Worm (Caenorhabditis elegans) whole organism, L4 larva: ENCODE results near the gene wsp-1.

ENCODE experiments used
- F37D6.2 ChIP-seq: sonication (generic microtip); optimal IDR thresholded peaks from 2 replicates; lab custom pipeline; 2016; ENCODE audit warnings: mild to moderate bottlenecking, missing genetic modification characterization, missing compliant biosample characterization
- F44E2.7 ChIP-seq: fragments of 200-800 bp; sonication (Bioruptor generic); IDR thresholded peaks from 2 replicates; pipeline ENCODE4 v2.1.2; 2022; ENCODE audit warnings: missing genetic modification characterization, missing compliant biosample characterization
- Y5F2A.4 ChIP-seq: fragments of 200-800 bp; sonication (Bioruptor generic); optimal IDR thresholded peaks from 2 replicates; lab custom pipeline; 2018; ENCODE audit warnings: mild to moderate bottlenecking, missing genetic modification characterization, missing compliant biosample characterization
- ZK546.5 ChIP-seq, 2 experiments: sonication (generic microtip); optimal IDR thresholded peaks; 2 replicates each; lab custom pipeline; 2017; ENCODE audit warnings: missing biosample characterization in 2 of 2, missing genetic modification characterization in 2 of 2
- ama-1 ChIP-seq: fragments of 150-350 bp; optimal IDR thresholded peaks from 2 replicates; lab custom pipeline; 2014; ENCODE audit warnings: inconsistent platforms, mixed read lengths
- attf-4 ChIP-seq: sonication (generic microtip); optimal IDR thresholded peaks from 3 replicates; lab custom pipeline; 2017; ENCODE audit warnings: missing biosample characterization, missing genetic modification characterization
- ceh-28 ChIP-seq: fragments of 150-350 bp; optimal IDR thresholded peaks from 2 replicates; lab custom pipeline; 2014; ENCODE audit warnings: missing biosample characterization, missing genetic modification reagents, missing genetic modification characterization
- ceh-32 ChIP-seq: sonication (generic microtip); optimal IDR thresholded peaks from 2 replicates; lab custom pipeline; 2016; ENCODE audit warnings: mild to moderate bottlenecking, missing genetic modification characterization, missing compliant biosample characterization; ENCODE audit not compliant: poor library complexity
- ceh-44 ChIP-seq: fragments of 200-800 bp; sonication (Bioruptor generic); IDR thresholded peaks from 2 replicates; pipeline ENCODE4 v1.3.6; 2022; ENCODE audit warnings: missing genetic modification reagents, missing genetic modification characterization, missing compliant biosample characterization
- ceh-82 ChIP-seq: sonication (generic microtip); optimal IDR thresholded peaks from 2 replicates; lab custom pipeline; 2017; ENCODE audit warnings: missing biosample characterization, missing genetic modification characterization
- ces-1 ChIP-seq: fragments of 150-350 bp; sonication (generic microtip); optimal IDR thresholded peaks from 4 replicates; lab custom pipeline; 2014; ENCODE audit warnings: missing biosample characterization, missing genetic modification reagents, missing genetic modification characterization
- ctbp-1 ChIP-seq: fragments of 200-800 bp; sonication (Bioruptor generic); IDR thresholded peaks from 2 replicates; pipeline ENCODE4 v1.3.6; 2022; ENCODE audit warnings: missing genetic modification reagents, missing genetic modification characterization, missing compliant biosample characterization
- daf-12 ChIP-seq: fragments of 150-350 bp; optimal IDR thresholded peaks from 2 replicates; lab custom pipeline; 2014; ENCODE audit warnings: missing biosample characterization, missing genetic modification reagents, missing genetic modification characterization
- daf-16 ChIP-seq, 3 experiments: sonication (generic microtip); optimal IDR thresholded peaks; 2 replicates each; lab custom pipeline; 2016 to 2017; ENCODE audit warnings: missing genetic modification characterization in 3 of 3, missing genetic modification reagents in 3 of 3, mild to moderate bottlenecking in 2 of 3, missing compliant biosample characterization in 2 of 3, missing biosample characterization in 1 of 3, moderate library complexity in 1 of 3
- dmd-6 ChIP-seq: fragments of 200-800 bp; sonication (Bioruptor generic); IDR thresholded peaks from 2 replicates; pipeline ENCODE4 v1.3.6; 2022; ENCODE audit warnings: missing genetic modification reagents, missing genetic modification characterization, missing compliant biosample characterization
- dmd-8 ChIP-seq: fragments of 200-800 bp; sonication (Bioruptor generic); IDR thresholded peaks from 2 replicates; pipeline ENCODE4 v1.3.6; 2022; ENCODE audit warnings: missing genetic modification characterization, missing compliant biosample characterization
- dve-1 ChIP-seq: sonication (generic microtip); optimal IDR thresholded peaks from 2 replicates; lab custom pipeline; 2017; ENCODE audit warnings: antibody characterized with exemption, mild to moderate bottlenecking, missing genetic modification characterization, missing compliant biosample characterization; ENCODE audit not compliant: insufficient read depth
- hlh-11 ChIP-seq: fragments of 200-800 bp; sonication (Bioruptor generic); optimal IDR thresholded peaks from 2 replicates; lab custom pipeline; 2018; ENCODE audit warnings: mild to moderate bottlenecking, missing genetic modification characterization, missing compliant biosample characterization
- lin-1 ChIP-seq: fragments of 200-800 bp; sonication (Bioruptor generic); IDR thresholded peaks from 2 replicates; pipeline ENCODE4 v1.3.6; 2022; ENCODE audit warnings: missing genetic modification reagents, missing genetic modification characterization, missing compliant biosample characterization
- lin-38 ChIP-seq: fragments of 200-800 bp; sonication (Bioruptor generic); IDR thresholded peaks from 2 replicates; pipeline ENCODE4 v1.3.6; 2022; ENCODE audit warnings: missing genetic modification reagents, missing genetic modification characterization, missing compliant biosample characterization
- lin-39 ChIP-seq: fragments of 150-350 bp; optimal IDR thresholded peaks from 2 replicates; lab custom pipeline; 2014; ENCODE audit warnings: missing biosample characterization, missing genetic modification reagents, missing genetic modification characterization
- lir-3 ChIP-seq: sonication (generic microtip); optimal IDR thresholded peaks from 2 replicates; lab custom pipeline; 2016; ENCODE audit warnings: mild to moderate bottlenecking, missing genetic modification characterization, missing compliant biosample characterization
- mdl-1 ChIP-seq, 2 experiments: fragments of 150-350 bp in 1 of 2; sonication (generic microtip) in 1 of 2; optimal IDR thresholded peaks; 2 replicates each; lab custom pipeline; 2014 to 2017; ENCODE audit warnings: missing biosample characterization in 2 of 2, missing genetic modification characterization in 2 of 2
- mxl-3 ChIP-seq: fragments of 200-800 bp; sonication (Bioruptor generic); optimal IDR thresholded peaks from 2 replicates; lab custom pipeline; 2018; ENCODE audit warnings: mild to moderate bottlenecking, missing genetic modification characterization, missing compliant biosample characterization
- nhr-10 ChIP-seq: fragments of 150-350 bp; optimal IDR thresholded peaks from 2 replicates; lab custom pipeline; 2014; ENCODE audit warnings: missing biosample characterization, missing genetic modification characterization
- nhr-11 ChIP-seq: fragments of 150-350 bp; optimal IDR thresholded peaks from 2 replicates; lab custom pipeline; 2014; ENCODE audit warnings: missing biosample characterization, missing genetic modification characterization
- nhr-111 ChIP-seq: fragments of 200-800 bp; sonication (Bioruptor generic); optimal IDR thresholded peaks from 2 replicates; lab custom pipeline; 2018; ENCODE audit warnings: mild to moderate bottlenecking, missing genetic modification characterization, missing compliant biosample characterization
- nhr-25 ChIP-seq: sonication (generic microtip); optimal IDR thresholded peaks from 2 replicates; lab custom pipeline; 2017; ENCODE audit warnings: missing genetic modification characterization, mild to moderate bottlenecking, missing compliant biosample characterization, antibody characterized with exemption, moderate library complexity, borderline replicate concordance; ENCODE audit not compliant: insufficient read depth
- nhr-28 ChIP-seq: fragments of 150-350 bp; optimal IDR thresholded peaks from 2 replicates; lab custom pipeline; 2014; ENCODE audit warnings: missing biosample characterization, missing genetic modification characterization
- nhr-42 ChIP-seq: fragments of 200-800 bp; sonication (Bioruptor generic); IDR thresholded peaks from 2 replicates; pipeline ENCODE4 v1.3.6; 2022; ENCODE audit warnings: missing genetic modification characterization, missing compliant biosample characterization
- nhr-48 ChIP-seq: sonication (generic microtip); optimal IDR thresholded peaks from 2 replicates; lab custom pipeline; 2016; ENCODE audit warnings: mild to moderate bottlenecking, missing genetic modification characterization, missing compliant biosample characterization
- nhr-77 ChIP-seq: fragments of 150-350 bp; optimal IDR thresholded peaks from 2 replicates; lab custom pipeline; 2014; ENCODE audit warnings: missing biosample characterization, missing genetic modification characterization
- php-3 ChIP-seq: fragments of 200-800 bp; sonication (Bioruptor generic); IDR thresholded peaks from 2 replicates; pipeline ENCODE4 v1.3.6; 2022; ENCODE audit warnings: missing genetic modification reagents, missing genetic modification characterization, missing compliant biosample characterization
- pqm-1 ChIP-seq: sonication (generic microtip); optimal IDR thresholded peaks from 2 replicates; lab custom pipeline; 2017; ENCODE audit warnings: missing biosample characterization, missing genetic modification characterization
- saeg-2 ChIP-seq: fragments of 200-800 bp; sonication (Bioruptor generic); IDR thresholded peaks from 2 replicates; pipeline ENCODE4 v1.3.6; 2022; ENCODE audit warnings: missing genetic modification reagents, missing genetic modification characterization, missing compliant biosample characterization
- snpc-4 ChIP-seq: fragments of 150-350 bp; optimal IDR thresholded peaks from 2 replicates; lab custom pipeline; 2014; ENCODE audit warnings: missing biosample characterization, missing genetic modification characterization
- spr-1 ChIP-seq: sonication (generic microtip); optimal IDR thresholded peaks from 2 replicates; lab custom pipeline; 2016; ENCODE audit warnings: mild to moderate bottlenecking, missing genetic modification characterization, missing compliant biosample characterization
- tag-97 ChIP-seq: fragments of 200-800 bp; sonication (Bioruptor generic); IDR thresholded peaks from 2 replicates; pipeline ENCODE4 v1.3.6; 2022; ENCODE audit warnings: missing genetic modification characterization, missing compliant biosample characterization
- unc-62 ChIP-seq, 3 experiments: fragments of 150-350 bp in 1 of 3; sonication (generic microtip); optimal IDR thresholded peaks in 2 of 3; peaks in 1 of 3; 1 replicate in 1 of 3; 2 replicates in 2 of 3; lab custom pipeline; 2014 to 2017; ENCODE audit warnings: missing biosample characterization in 3 of 3, missing genetic modification characterization in 3 of 3, missing genetic modification reagents in 3 of 3, missing genotype in 1 of 3
- vab-7 ChIP-seq: fragments of 200-800 bp; sonication (Bioruptor generic); IDR thresholded peaks from 2 replicates; pipeline ENCODE4 v1.3.6; 2022; ENCODE audit warnings: missing genetic modification reagents, missing genetic modification characterization, missing compliant biosample characterization
- zag-1 ChIP-seq: fragments of 150-350 bp; optimal IDR thresholded peaks from 2 replicates; lab custom pipeline; 2014; ENCODE audit warnings: missing biosample characterization, missing genetic modification characterization
- zfp-3 ChIP-seq: fragments of 200-800 bp; sonication (Bioruptor generic); conservative IDR thresholded peaks from 2 replicates; pipeline ENCODE4 v1.3.6; 2022; ENCODE audit warnings: missing genetic modification reagents, missing genetic modification characterization, missing compliant biosample characterization
- zip-11 ChIP-seq: fragments of 200-800 bp; sonication (Bioruptor generic); IDR thresholded peaks from 2 replicates; pipeline ENCODE4 v1.3.6; 2022; ENCODE audit warnings: missing genetic modification characterization, missing compliant biosample characterization
- ztf-11 ChIP-seq: fragments of 150-350 bp; optimal IDR thresholded peaks from 2 replicates; lab custom pipeline; 2014; ENCODE audit warnings: missing biosample characterization, missing genetic modification characterization

Gene wsp-1

DNA sequence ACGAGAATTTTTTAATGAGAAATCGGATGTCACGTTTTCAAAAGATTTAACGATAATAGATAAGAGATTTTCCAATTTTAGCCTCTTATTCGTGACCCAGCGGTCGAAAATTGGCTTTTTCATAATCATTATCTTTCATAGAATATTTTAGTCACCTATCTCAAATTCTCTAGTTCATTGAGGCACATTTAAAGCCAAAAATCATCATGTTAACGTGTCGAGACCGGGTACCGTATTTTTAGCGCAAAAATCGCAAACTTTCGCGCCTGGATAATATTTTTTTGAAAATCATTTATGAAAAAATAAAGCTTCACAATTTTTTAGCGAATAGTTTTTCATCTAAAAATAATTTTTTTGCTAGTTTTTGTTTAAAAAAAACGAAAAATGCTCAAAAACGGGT, 32.8 kb downstream of the wsp-1 start, which contains the start of gene B0218.7:
Gene B0218.7, minus strand, starts transcription at position 101 of the 400 bp plus-strand sequence.
- TF ChIP-seq nhr-11 (tag; lab: Kevin White, UChicago) (no peak), mdl-1 (tag; optimal IDR thresholded peaks at IDR 0.05; lab: Kevin White, UChicago) (no peak), ztf-11 (no peak), ceh-82 (tag; lab: Kevin White, UChicago) (no peak), nhr-25 (no peak), zfp-3 (no peak), pqm-1 (tag; lab: Kevin White, UChicago) (no peak), nhr-10 (tag; lab: Kevin White, UChicago) (no peak), daf-16 (GFP tag; optimal IDR thresholded peaks at IDR 0.05; lab: Kevin White, UChicago) (no peak), daf-16 (tag; optimal IDR thresholded peaks at IDR 0.05; lab: Kevin White, UChicago) (no peak), zip-11 (GFP tag; lab: Robert Waterston, UW) (no peak), dmd-8 (GFP tag; lab: Robert Waterston, UW) (no peak), daf-12 (tag; lab: Kevin White, UChicago) (no peak), ama-1 (lab: Kevin White, UChicago) (no peak), ceh-44 (GFP tag; lab: Robert Waterston, UW) (no peak), vab-7 (GFP tag; lab: Robert Waterston, UW) (no peak)
- TF ChIP-seq, all 104 proteins: peak for 0

DNA sequence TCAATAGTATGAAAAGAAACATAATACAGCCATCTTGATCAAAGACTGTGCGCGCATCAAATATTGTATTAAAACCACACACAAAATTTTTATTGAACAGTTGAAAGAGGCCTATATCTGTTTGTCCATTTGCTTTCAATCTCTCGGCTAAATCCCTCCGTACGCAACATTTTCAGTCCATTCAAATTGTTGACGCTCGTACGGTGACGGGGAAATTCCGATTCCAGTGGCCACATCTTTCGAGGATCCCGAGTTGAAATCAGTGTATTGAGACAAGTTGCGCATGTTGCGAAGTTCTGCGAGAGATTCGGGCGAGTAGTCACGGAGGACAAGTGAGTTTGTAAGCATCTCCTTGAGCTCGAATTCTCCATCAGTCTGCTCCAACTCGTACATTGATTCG, 34.2 kb downstream of the wsp-1 start:
- TF ChIP-seq snpc-4 (no peak), unc-62 (GFP tag; optimal IDR thresholded peaks at IDR 0.05 in 1 of 2; lab: Kevin White, UChicago) (peak in 1 of 2 experiments; percentile 94), unc-62 (tag; optimal IDR thresholded peaks at IDR 0.05; lab: Kevin White, UChicago) (no peak)

DNA sequence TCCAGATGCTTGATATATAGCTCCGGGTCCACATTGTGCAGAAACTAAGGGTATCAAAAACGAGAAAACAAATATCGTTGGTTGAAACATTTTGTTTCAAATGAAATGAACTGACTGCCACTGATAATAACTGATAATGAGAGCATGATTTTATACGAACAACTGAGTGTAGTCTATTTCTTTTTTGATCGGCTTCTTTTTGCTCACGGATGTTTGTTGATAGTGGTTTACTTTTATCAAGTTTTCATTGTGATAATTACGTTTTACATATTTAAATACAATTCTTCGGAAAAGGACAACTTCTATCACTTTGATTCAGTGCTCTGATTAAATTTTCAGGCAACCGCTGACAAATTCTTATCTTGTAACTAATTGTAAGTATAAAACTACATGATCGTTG, 35.1 kb downstream of the wsp-1 start, which contains the start of gene clec-51:
Gene clec-51, minus strand, starts transcription at position 114 of the 400 bp plus-strand sequence.
- TF ChIP-seq nhr-28 (tag; lab: Kevin White, UChicago) (peak; percentile 58), nhr-77 (peak; percentile 15), dve-1 (tag; lab: Kevin White, UChicago) (peak; percentile 55), hlh-11 (tag; lab: Kevin White, UChicago) (peak; percentile 70), ceh-28 (tag; lab: Kevin White, UChicago) (no peak), dmd-6 (GFP tag; lab: Robert Waterston, UW) (peak; percentile 67), ces-1 (no peak), daf-16 (GFP tag; optimal IDR thresholded peaks at IDR 0.05; lab: Kevin White, UChicago) (no peak), daf-16 (tag; optimal IDR thresholded peaks at IDR 0.05; lab: Kevin White, UChicago) (peak; percentile 66), mxl-3 (no peak), pqm-1 (tag; lab: Kevin White, UChicago) (peak; percentile 90)

DNA sequence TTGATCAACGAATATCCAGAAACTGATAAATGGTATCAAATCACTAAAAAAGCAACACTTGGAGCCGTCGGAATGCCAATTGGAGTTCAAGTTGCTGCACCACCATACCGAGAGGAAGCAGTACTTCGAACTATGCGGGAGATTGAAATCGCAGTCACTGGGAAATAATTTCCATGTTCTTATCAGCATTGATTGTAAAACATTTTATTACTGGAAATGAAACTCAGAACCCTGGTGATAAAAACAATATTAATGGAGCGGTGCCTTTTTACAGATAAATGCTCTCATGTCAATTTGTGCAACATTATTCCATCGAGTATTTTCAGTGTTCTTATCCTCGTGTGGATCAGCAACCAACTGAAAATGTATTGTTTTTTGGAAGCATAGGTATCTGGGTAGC, 37.0 kb downstream of the wsp-1 start:
- TF ChIP-seq saeg-2 (GFP tag; lab: Robert Waterston, UW) = no peak
- peak; percentile 14 for TF ChIP-seq pqm-1 (tag; lab: Kevin White, UChicago)
- no peak for TF ChIP-seq lin-38 (GFP tag; lab: Robert Waterston, UW)
- TF ChIP-seq daf-12 (tag; lab: Kevin White, UChicago) = no peak
- TF ChIP-seq snpc-4 = no peak
- TF ChIP-seq php-3 (GFP tag; lab: Robert Waterston, UW) = peak; percentile 92
- peak; percentile 27 for TF ChIP-seq nhr-28 (tag; lab: Kevin White, UChicago)
- no peak for TF ChIP-seq zag-1 (tag; lab: Kevin White, UChicago)
- TF ChIP-seq hlh-11 (tag; lab: Kevin White, UChicago) = peak; percentile 22
- no peak for TF ChIP-seq lin-1 (GFP tag; lab: Robert Waterston, UW)
- TF ChIP-seq dmd-6 (GFP tag; lab: Robert Waterston, UW) = peak; percentile 48
- no peak for TF ChIP-seq attf-4 (tag; lab: Kevin White, UChicago)
- no peak for TF ChIP-seq ctbp-1 (GFP tag; lab: Robert Waterston, UW)
- no peak for TF ChIP-seq nhr-48 (tag; lab: Kevin White, UChicago)
- no peak for TF ChIP-seq tag-97
- no peak for TF ChIP-seq ceh-32
- TF ChIP-seq nhr-10 (tag; lab: Kevin White, UChicago) = no peak
- no peak for TF ChIP-seq nhr-42
- TF ChIP-seq ZK546.5 (tag; optimal IDR thresholded peaks at IDR 0.05; lab: Kevin White, UChicago) = no peak
- no peak for TF ChIP-seq daf-16 (GFP tag; optimal IDR thresholded peaks at IDR 0.05; lab: Kevin White, UChicago)
- peak; percentile 29 for TF ChIP-seq daf-16 (tag; optimal IDR thresholded peaks at IDR 0.05; lab: Kevin White, UChicago)
- no peak for TF ChIP-seq Y5F2A.4
- TF ChIP-seq lir-3 (tag; lab: Kevin White, UChicago) = no peak
- no peak for TF ChIP-seq nhr-111
- TF ChIP-seq ceh-44 (GFP tag; lab: Robert Waterston, UW) = no peak
- no peak for TF ChIP-seq lin-39 (tag; lab: Kevin White, UChicago)
- no peak for TF ChIP-seq F37D6.2 (tag; lab: Kevin White, UChicago)
- no peak for TF ChIP-seq F44E2.7 (GFP tag; lab: Robert Waterston, UW)
- TF ChIP-seq spr-1 (tag; lab: Kevin White, UChicago) = no peak
